Worm (Caenorhabditis elegans) whole organism, young adult: Measurements from ENCODE around the gene T22C8.6.

Experiments used
- F55B11.4 ChIP-seq: sonication (generic microtip); optimal IDR thresholded peaks from 2 replicates; lab custom pipeline; 2016; ENCODE audit warnings: missing compliant biosample characterization, missing genetic modification characterization, borderline replicate concordance; ENCODE audit not compliant: insufficient read depth
- T26A5.8 ChIP-seq: sonication (generic microtip); optimal IDR thresholded peaks from 2 replicates; lab custom pipeline; 2016; ENCODE audit warnings: missing genetic modification characterization, missing compliant biosample characterization
- akir-1 ChIP-seq: fragments of 200-800 bp; sonication (Bioruptor generic); optimal IDR thresholded peaks from 2 replicates; lab custom pipeline; 2018; ENCODE audit warnings: mild to moderate bottlenecking, missing genetic modification characterization, moderate library complexity, missing compliant biosample characterization
- aptf-2 ChIP-seq: fragments of 200-800 bp; sonication (Bioruptor generic); conservative IDR thresholded peaks from 2 replicates; pipeline ENCODE4 v1.3.6; 2022; ENCODE audit warnings: missing genetic modification reagents, missing genetic modification characterization, missing compliant biosample characterization
- athp-1 ChIP-seq: sonication (generic microtip); optimal IDR thresholded peaks from 2 replicates; lab custom pipeline; 2017; ENCODE audit warnings: mild to moderate bottlenecking, missing genetic modification characterization, missing compliant biosample characterization
- cebp-2 ChIP-seq: fragments of 200-800 bp; sonication (Bioruptor generic); IDR thresholded peaks from 2 replicates; pipeline ENCODE4 v1.3.6; 2022; ENCODE audit warnings: missing genetic modification characterization, missing compliant biosample characterization
- egrh-3 ChIP-seq: fragments of 200-800 bp; sonication (Bioruptor generic); IDR thresholded peaks from 2 replicates; pipeline ENCODE4 v1.3.6; 2022; ENCODE audit warnings: missing genetic modification reagents, missing genetic modification characterization, missing compliant biosample characterization
- him-1 ChIP-seq: sonication (generic microtip); optimal IDR thresholded peaks from 2 replicates; lab custom pipeline; 2016; ENCODE audit warnings: missing genotype, missing genetic modification reagents, missing genetic modification characterization, missing compliant biosample characterization
- snpc-1.1 ChIP-seq: sonication (generic microtip); optimal IDR thresholded peaks from 2 replicates; lab custom pipeline; 2017; ENCODE audit warnings: missing genetic modification characterization, mild to moderate bottlenecking, missing compliant biosample characterization, antibody characterized with exemption, moderate library complexity, missing genotype, missing genetic modification reagents; ENCODE audit not compliant: insufficient read depth
- snpc-1.3 ChIP-seq: sonication (generic microtip); optimal IDR thresholded peaks from 2 replicates; lab custom pipeline; 2017; ENCODE audit warnings: missing genetic modification characterization, mild to moderate bottlenecking, missing compliant biosample characterization, antibody characterized with exemption, moderate library complexity, missing genotype, missing genetic modification reagents; ENCODE audit not compliant: insufficient read depth
- snpc-4 ChIP-seq, 5 experiments: fragments of 150-350 bp in 1 of 5; sonication (generic microtip) in 4 of 5; optimal IDR thresholded peaks; 2 replicates each; lab custom pipeline; 2014 to 2018; ENCODE audit warnings: missing genetic modification characterization in 5 of 5, missing biosample characterization in 3 of 5, antibody characterized with exemption in 2 of 5, mild to moderate bottlenecking in 2 of 5, missing compliant biosample characterization in 2 of 5, missing genotype in 2 of 5, moderate library complexity in 2 of 5, missing genetic modification reagents in 1 of 5

- TF ChIP-seq akir-1 (GFP tag; lab: Kevin White, UChicago) (no peak), him-1 (tag; lab: Kevin White, UChicago) (no peak), snpc-1.1 (tag; lab: Kevin White, UChicago) (no peak), snpc-1.3 (tag; lab: Kevin White, UChicago) (no peak), egrh-3 (no peak), snpc-4 (GFP tag; optimal IDR thresholded peaks at IDR 0.05; lab: Kevin White, UChicago) (no peak), snpc-4 (tag; optimal IDR thresholded peaks at IDR 0.05; lab: Kevin White, UChicago) (no peak), F55B11.4 (no peak), cebp-2 (GFP tag; lab: Robert Waterston, UW) (no peak), T26A5.8 (tag; lab: Kevin White, UChicago) (no peak), aptf-2 (GFP tag; lab: Robert Waterston, UW) (no peak), athp-1 (tag; lab: Kevin White, UChicago) (no peak)
Measured at ce11 chrII:8642376-8642775, 12.3 kb upstream of the T22C8.6 start.
